Fruit fly (Drosophila melanogaster): ENCODE results near the gene CG31869.

The CG31869 gene

DNA sequence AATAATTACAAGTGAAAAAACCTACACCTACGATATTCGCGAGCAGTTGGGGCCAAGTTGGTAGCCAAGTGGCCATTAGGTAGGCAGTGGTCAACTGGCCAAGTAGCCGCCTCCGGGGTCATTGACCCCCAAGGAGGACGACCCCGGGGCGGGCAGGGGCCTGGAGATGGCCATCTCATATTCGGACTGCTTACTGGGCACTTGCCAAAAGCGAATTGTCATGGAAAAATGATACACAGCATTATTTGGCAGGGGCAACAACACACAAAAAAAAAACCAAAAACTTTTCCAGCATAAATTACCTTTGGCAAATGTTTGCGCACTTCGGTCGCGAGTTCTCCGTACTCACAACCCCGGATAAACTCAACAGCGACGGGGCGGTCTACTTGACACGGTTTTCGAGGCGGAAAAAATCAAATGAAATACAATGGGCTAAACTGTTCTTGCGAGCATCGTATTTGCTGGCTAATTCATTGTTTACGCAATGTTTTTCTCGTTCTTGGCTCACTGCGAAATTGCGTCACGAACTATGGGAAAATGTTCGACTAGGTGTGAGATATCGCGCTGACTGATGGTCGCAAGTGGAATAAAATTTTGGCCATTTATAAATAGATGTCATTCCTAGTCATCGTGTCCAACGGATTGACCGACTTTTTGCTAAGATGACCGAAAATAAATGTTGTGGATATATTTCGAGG lies 49.8 kb downstream of the CG31869 start:
- no peak for TF ChIP-seq noc (tag; optimal IDR thresholded peaks at IDR 0.05)

DNA sequence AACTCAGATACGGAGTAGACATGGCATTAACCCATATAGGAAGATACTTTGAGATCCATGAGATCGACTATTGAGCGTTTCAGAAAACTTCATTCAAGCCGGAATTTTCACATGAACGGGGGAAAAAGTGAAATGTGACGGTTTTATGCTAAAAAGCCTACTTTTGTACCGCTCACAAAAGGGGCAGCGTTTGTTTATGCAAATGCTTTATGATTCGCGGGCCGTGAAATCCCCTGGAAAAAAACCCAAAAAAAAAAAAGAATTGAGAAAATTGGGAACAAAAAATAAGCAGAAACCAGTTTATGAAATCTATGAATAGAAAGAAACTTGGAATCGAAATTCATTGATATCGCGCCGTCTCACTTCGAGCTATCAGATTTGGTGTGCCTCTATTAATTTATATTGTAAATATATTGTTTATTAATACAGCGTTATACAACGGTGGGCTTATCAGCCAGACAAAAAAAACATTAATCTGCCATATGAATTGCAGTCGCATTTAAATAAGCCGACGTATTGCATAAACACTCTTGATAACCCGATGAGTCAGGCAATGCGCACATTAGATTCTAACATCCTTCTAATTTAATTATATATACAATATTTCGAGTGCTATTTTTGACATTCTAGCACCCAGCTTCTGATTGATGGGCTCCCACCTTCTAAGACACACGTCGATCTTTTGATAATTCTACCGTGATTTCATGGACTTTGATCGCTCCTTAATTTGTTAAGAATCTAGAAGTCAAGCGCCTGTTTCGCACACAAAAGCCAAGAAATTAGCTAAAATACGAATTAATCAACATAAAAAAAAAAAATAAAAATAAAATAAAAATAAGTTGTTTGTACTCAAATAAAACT lies 51.1 kb downstream of the CG31869 start:
- TF ChIP-seq noc (tag; optimal IDR thresholded peaks at IDR 0.05): no peak

DNA sequence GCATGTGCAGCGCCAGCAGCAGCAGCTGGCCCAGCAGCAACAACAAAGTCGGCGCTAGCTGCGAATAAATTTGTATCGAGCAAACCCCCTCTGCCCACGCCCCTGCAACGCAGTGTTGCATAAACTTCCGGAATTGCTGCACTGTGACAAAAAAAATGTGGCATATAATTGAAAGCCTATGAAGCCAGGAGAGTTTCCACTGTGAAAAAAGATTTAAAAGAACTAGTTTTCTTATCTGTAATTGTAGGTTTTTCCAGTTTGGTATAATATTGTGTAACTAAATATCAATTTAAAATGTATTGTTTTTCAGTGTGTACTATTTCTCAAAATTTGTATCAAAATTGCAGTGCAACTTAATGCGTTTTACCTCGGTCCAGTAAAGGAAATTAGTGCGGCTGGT lies 52.7 kb downstream of the CG31869 start:
- TF ChIP-seq noc (tag; optimal IDR thresholded peaks at IDR 0.05): no peak

DNA sequence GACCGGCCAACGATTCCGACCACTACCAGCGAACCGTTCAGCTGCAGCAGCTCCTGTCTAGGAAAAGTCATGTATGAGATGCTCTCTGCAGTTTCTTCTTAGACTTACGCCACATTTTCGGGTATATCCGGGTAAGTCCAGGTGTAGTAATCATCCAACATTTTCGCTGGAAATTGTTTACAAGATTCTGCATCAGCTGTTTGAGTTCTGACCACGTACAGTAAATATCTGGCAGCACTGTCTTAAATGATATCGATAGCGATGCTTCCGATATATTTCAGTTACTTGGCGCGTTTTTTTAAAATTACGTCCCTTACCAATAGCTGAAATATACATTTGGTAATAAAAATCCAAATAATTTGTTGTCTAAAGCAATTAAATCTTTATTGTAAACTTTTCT lies 57.2 kb downstream of the CG31869 start, which contains the start of gene CG6729:
Gene CG6729, minus strand, starts transcription at position 222 of the 400 bp plus-strand sequence.
- TF ChIP-seq noc (tag; optimal IDR thresholded peaks at IDR 0.05): no peak

DNA sequence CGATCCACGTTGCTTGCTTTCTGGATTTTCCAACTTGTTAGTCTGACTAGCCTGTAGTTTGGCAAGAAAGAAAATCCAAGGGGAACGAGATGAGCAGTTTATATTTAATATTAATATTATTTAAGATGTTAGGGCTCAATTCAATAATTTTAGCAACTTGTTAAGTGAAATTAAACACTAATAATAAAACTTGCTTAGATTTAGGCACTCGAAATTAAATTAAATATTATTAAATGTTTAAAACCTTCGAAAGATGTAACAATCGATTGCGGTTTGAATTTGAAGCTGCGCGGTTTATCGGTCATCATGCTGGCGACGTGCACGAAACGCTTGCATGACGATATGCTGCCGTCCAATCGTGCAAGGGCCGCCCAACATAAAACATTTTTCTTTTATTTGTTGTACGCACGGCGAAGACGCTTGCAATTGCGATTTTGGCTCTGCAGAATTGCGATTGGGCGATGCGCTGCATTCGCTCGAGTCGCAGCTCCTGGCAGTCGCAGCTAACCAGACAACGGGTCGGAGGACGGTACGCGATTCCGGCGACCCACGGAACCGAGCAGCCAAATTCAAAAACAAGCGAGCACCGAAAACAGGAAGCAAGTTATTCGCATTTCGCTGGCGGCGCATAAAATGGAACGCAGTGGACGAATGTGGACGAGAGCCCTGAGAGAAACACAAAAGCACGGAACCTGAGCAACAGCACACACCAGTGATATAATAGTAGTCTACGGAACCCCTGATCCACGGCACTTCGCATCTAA lies 63.7 kb downstream of the CG31869 start, which contains the start of the genes Vha16-5 and CG12299:
Gene Vha16-5, minus strand, starts transcription at position 51 of the 764 bp plus-strand sequence.
Gene CG12299, plus strand, starts transcription at position 353 of the 764 bp plus-strand sequence.
- TF ChIP-seq noc (tag; optimal IDR thresholded peaks at IDR 0.05): no peak

DNA sequence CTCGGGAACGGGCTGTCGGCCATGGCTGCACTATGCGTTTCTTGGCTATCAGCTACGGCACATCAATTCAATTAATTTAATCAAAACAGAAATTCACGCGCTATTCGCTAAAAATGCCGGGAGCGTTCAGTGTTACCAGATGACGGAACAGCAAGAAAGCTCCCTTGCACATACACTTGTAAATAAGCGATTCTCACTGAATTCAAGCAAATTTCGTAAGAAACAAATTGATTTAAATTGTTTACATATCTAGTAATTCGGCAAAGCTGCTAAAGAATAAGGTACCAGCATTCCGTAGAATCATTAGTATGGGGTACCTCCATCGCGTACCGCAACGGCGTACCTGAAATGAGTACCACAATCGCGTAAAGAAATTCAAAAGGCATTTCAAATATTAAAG lies 65.0 kb downstream of the CG31869 start, which contains the start of gene Nup107:
Gene Nup107, minus strand, starts transcription at position 149 of the 400 bp plus-strand sequence.
- TF ChIP-seq noc (tag; optimal IDR thresholded peaks at IDR 0.05): no peak

DNA sequence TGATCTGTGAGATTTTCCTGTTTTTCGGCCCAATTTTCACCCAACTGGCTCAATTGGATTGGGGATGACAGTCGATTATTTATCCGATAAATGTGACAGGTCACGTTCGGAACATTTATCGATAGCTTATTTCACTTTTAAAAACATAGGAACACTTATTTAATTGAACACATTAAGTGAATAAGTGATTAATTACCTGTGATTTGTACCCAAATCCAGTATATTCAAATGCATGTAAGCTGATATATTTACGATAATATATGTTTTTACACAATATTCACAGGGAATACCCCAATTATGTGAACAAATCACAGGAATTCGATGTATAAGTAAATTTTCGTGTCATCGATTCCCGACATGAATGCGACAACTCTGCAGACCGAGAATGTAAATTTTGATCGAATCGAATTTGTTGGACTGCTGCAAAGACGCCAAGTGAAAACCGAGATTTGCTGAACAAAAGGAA lies 68.5 kb downstream of the CG31869 start, which contains the start of the genes EMC3 and Dpy-30L1:
Gene EMC3, minus strand, starts transcription at position 81 of the 466 bp plus-strand sequence.
Gene Dpy-30L1, plus strand, starts transcription at position 311 of the 466 bp plus-strand sequence.
- TF ChIP-seq noc (tag; optimal IDR thresholded peaks at IDR 0.05): no peak

DNA sequence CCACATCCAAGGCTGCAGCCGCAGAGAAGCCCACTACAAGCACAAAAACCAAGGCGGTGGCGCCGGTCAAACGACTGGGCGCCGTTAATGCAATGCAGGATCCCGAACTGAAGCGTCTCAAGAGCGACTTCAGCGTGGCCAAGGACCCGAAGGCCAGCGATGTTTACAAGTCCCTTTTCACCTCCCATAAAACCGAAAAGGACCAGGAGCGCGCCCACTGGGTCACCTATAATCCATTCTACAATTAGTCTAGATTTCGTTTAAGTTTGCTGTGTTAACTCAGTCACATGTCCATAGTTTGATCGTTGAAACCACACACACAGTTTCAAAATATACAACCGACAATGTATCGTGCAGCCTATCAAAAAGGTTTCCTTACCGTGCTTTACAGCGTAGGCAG lies 71.0 kb downstream of the CG31869 start, which contains the start of gene CG17118:
Gene CG17118, plus strand, starts transcription at position 301 of the 400 bp plus-strand sequence.
- TF ChIP-seq noc (tag; optimal IDR thresholded peaks at IDR 0.05): no peak

DNA sequence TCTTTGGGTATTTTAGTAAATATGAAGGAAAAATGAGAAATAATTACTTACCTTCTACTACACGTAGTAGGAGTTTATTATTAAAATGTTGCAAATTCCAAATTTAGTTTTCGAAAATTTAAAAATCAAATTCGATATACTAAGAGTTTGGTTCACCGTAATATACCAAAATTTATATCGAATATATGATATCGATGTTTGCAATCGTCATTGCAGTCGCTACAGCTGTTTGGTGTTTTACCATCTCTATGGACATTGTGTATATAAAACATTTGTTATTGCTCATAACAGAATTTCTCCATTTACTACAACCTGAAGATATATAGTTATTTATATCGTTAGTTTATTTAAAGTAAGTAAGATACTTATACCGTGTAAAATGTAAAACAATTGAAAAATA lies 72.2 kb downstream of the CG31869 start, which contains the start of gene CG6443:
Gene CG6443, plus strand, starts transcription at position 228 of the 400 bp plus-strand sequence.
- TF ChIP-seq noc (tag; optimal IDR thresholded peaks at IDR 0.05): no peak

DNA sequence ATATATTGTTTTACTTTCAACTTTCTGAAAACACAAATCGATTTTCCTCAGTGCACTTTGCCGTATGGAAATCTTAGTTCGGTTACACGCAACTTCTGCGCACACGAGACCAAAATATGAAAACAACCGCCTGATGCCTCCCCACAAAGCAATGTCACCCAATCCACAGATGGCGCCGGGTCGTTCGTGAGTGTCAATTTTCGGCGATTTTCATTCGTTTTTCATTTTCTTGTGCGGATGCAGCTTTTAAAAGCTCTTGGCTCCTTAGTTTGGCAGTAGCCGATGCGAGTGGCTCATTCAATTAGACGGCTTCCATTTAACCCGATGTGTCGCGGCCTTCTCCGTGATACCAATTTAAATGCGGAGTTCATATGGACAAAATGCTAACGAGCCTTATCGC lies 77.0 kb downstream of the CG31869 start, which contains the start of gene CG6431:
Gene CG6431, plus strand, starts transcription at position 301 of the 400 bp plus-strand sequence.
- no peak for TF ChIP-seq noc (tag; optimal IDR thresholded peaks at IDR 0.05)

Data from whole organism, larva.